Fruit fly (Drosophila melanogaster) whole organism, wandering third instar larva: ENCODE data around the gene CG8539.

Source experiments
- Abd-B ChIP-seq: fragments of >200 bp; optimal IDR thresholded peaks from 2 replicates; lab custom pipeline; 2017; ENCODE audit warnings: missing biosample characterization, missing genetic modification characterization
- CG32264 ChIP-seq: fragments of 200-800 bp; sonication (Bioruptor generic); optimal IDR thresholded peaks from 2 replicates; lab custom pipeline; 2016; ENCODE audit warnings: missing biosample characterization, missing genetic modification characterization
- CrebA ChIP-seq: fragments of 200-800 bp; sonication (Bioruptor generic); optimal IDR thresholded peaks from 2 replicates; lab custom pipeline; 2016; ENCODE audit warnings: missing biosample characterization, mild to moderate bottlenecking, missing genetic modification characterization, borderline replicate concordance
- Dfd ChIP-seq: fragments of >200 bp; optimal IDR thresholded peaks from 2 replicates; lab custom pipeline; 2017; ENCODE audit warnings: missing biosample characterization, missing genetic modification characterization
- GATAd ChIP-seq: sonication (Bioruptor generic); optimal IDR thresholded peaks from 2 replicates; lab custom pipeline; 2016; ENCODE audit warnings: missing biosample characterization, missing genetic modification characterization
- HLH106 ChIP-seq: fragments of 200-800 bp; optimal IDR thresholded peaks from 3 replicates; lab custom pipeline; 2019; ENCODE audit warnings: missing biosample characterization, mild to moderate bottlenecking, missing genetic modification characterization, moderate library complexity
- Hnf4 ChIP-seq: fragments of 200-800 bp; sonication (Bioruptor generic); optimal IDR thresholded peaks from 2 replicates; lab custom pipeline; 2016; ENCODE audit warnings: missing biosample characterization, mild to moderate bottlenecking, missing genetic modification characterization
- Hr83 ChIP-seq: fragments of 200-300 bp; sonication (Bioruptor generic); optimal IDR thresholded peaks from 2 replicates; lab custom pipeline; 2016; ENCODE audit warnings: missing biosample characterization, mild to moderate bottlenecking, missing genetic modification characterization, moderate library complexity; ENCODE audit not compliant: poor library complexity, severe bottlenecking
- Jra ChIP-seq: sonication (Bioruptor generic); optimal IDR thresholded peaks from 2 replicates; lab custom pipeline; 2016; ENCODE audit warnings: missing biosample characterization, missing genetic modification characterization
- Mio ChIP-seq: sonication (Bioruptor generic); optimal IDR thresholded peaks from 2 replicates; lab custom pipeline; 2016; ENCODE audit warnings: missing biosample characterization, missing genetic modification characterization
- Myc ChIP-seq: fragments of >200 bp; optimal IDR thresholded peaks from 2 replicates; lab custom pipeline; 2017
- OdsH ChIP-seq: fragments of 200-800 bp; sonication (Bioruptor generic); optimal IDR thresholded peaks from 2 replicates; lab custom pipeline; 2016; ENCODE audit warnings: missing biosample characterization, mild to moderate bottlenecking, missing genetic modification characterization
- Rel ChIP-seq, 2 experiments: fragments of 200-800 bp; sonication (Bioruptor generic) in 1 of 2; optimal IDR thresholded peaks; 2 replicates in 1 of 2; 3 replicates in 1 of 2; lab custom pipeline; 2016 to 2019; ENCODE audit warnings: mild to moderate bottlenecking in 2 of 2, missing biosample characterization in 2 of 2, missing genetic modification characterization in 2 of 2, moderate library complexity in 1 of 2
- Sp1 ChIP-seq: fragments of 200-800 bp; sonication (Bioruptor generic); optimal IDR thresholded peaks from 3 replicates; lab custom pipeline; 2019; ENCODE audit warnings: missing biosample characterization, mild to moderate bottlenecking, missing genetic modification characterization, moderate library complexity
- br ChIP-seq: fragments of 200-800 bp; sonication (Bioruptor generic); optimal IDR thresholded peaks from 2 replicates; lab custom pipeline; 2016; ENCODE audit warnings: missing biosample characterization, missing genetic modification characterization
- brk ChIP-seq: fragments of 200-800 bp; sonication (Bioruptor generic); optimal IDR thresholded peaks from 2 replicates; lab custom pipeline; 2016; ENCODE audit warnings: missing biosample characterization, mild to moderate bottlenecking, missing genetic modification characterization
- dl ChIP-seq, 2 experiments: fragments of 175-275, 200-275 bp in 1 of 2; fragments of 200-275 bp in 1 of 2; sonication (Bioruptor generic); optimal IDR thresholded peaks; lab custom pipeline; 2018; ENCODE audit warnings: mild to moderate bottlenecking in 2 of 2, missing biosample characterization in 2 of 2, missing genetic modification characterization in 2 of 2, moderate library complexity in 2 of 2; ENCODE audit not compliant: partially characterized antibody in 2 of 2, insufficient read depth in 1 of 2
- dmrt93B ChIP-seq: fragments of 200-800 bp; sonication (Bioruptor generic); optimal IDR thresholded peaks from 2 replicates; lab custom pipeline; 2018; ENCODE audit warnings: missing biosample characterization, mild to moderate bottlenecking, missing genetic modification characterization
- dsf ChIP-seq: sonication (Bioruptor generic); optimal IDR thresholded peaks from 2 replicates; lab custom pipeline; 2016; ENCODE audit warnings: missing biosample characterization, missing genetic modification characterization, borderline replicate concordance
- ey ChIP-seq: fragments of 200-800 bp; sonication (Bioruptor generic); optimal IDR thresholded peaks from 2 replicates; lab custom pipeline; 2016; ENCODE audit warnings: missing biosample characterization, missing genetic modification characterization
- foxo ChIP-seq, 2 experiments: fragments of 200-800 bp; sonication (Bioruptor generic); optimal IDR thresholded peaks; 2 replicates in 1 of 2; 3 replicates in 1 of 2; lab custom pipeline; 2016 to 2017; ENCODE audit warnings: missing biosample characterization in 2 of 2, missing genetic modification characterization in 2 of 2
- fru ChIP-seq: fragments of 200-800 bp; sonication (Bioruptor generic); optimal IDR thresholded peaks from 3 replicates; lab custom pipeline; 2016; ENCODE audit warnings: missing biosample characterization, mild to moderate bottlenecking, missing genetic modification characterization
- h ChIP-seq: fragments of 200-800 bp; sonication (Bioruptor generic); optimal IDR thresholded peaks from 3 replicates; lab custom pipeline; 2016; ENCODE audit warnings: missing biosample characterization, mild to moderate bottlenecking, missing genetic modification characterization
- pan ChIP-seq: fragments of >200 bp; optimal IDR thresholded peaks from 2 replicates; lab custom pipeline; 2017
- psq ChIP-seq: fragments of 200-800 bp; sonication (Bioruptor generic); optimal IDR thresholded peaks from 3 replicates; lab custom pipeline; 2017; ENCODE audit warnings: missing biosample characterization, mild to moderate bottlenecking, missing genetic modification characterization, moderate library complexity
- rgr ChIP-seq: fragments of 200-800 bp; sonication (Bioruptor generic); optimal IDR thresholded peaks from 3 replicates; lab custom pipeline; 2016; ENCODE audit warnings: missing biosample characterization, mild to moderate bottlenecking, missing genetic modification characterization
- sage ChIP-seq: fragments of 200-800 bp; sonication (Bioruptor generic); optimal IDR thresholded peaks from 2 replicates; lab custom pipeline; 2016; ENCODE audit warnings: missing biosample characterization, mild to moderate bottlenecking, missing genetic modification characterization
- tai ChIP-seq: sonication (Bioruptor generic); optimal IDR thresholded peaks from 2 replicates; lab custom pipeline; 2016; ENCODE audit warnings: missing biosample characterization, missing genetic modification characterization
- usp ChIP-seq: fragments of >200 bp; optimal IDR thresholded peaks from 2 replicates; lab custom pipeline; 2017; ENCODE audit warnings: missing biosample characterization, missing genetic modification characterization
- woc ChIP-seq: sonication (Bioruptor generic); optimal IDR thresholded peaks from 2 replicates; lab custom pipeline; 2016; ENCODE audit warnings: missing biosample characterization, mild to moderate bottlenecking, missing genetic modification characterization

Gene CG8539

dm6 chr3L:7530461-7531338 lies 32.1 kb upstream of the CG8539 start:
- TF ChIP-seq h (GFP tag; lab: Kevin White, UChicago) = peak; percentile 44
- TF ChIP-seq tai (GFP tag; lab: Kevin White, UChicago) = peak; percentile 53
- TF ChIP-seq woc (GFP tag; lab: Kevin White, UChicago) = no peak
- TF ChIP-seq dl (GFP tag; optimal IDR thresholded peaks at IDR 0.05; lab: Kevin White, UChicago; ENCODE audit: insufficient read depth in 1 of 2, partially characterized antibody in 2 of 2) = no peak
- peak; percentile 48 for TF ChIP-seq rgr (GFP tag; lab: Kevin White, UChicago)
- peak; percentile 60 for TF ChIP-seq CrebA
- TF ChIP-seq brk = peak; percentile 54
- TF ChIP-seq foxo (GFP tag; optimal IDR thresholded peaks at IDR 0.05; lab: Kevin White, UChicago) = peak in 1 of 2 experiments; percentile 46
- peak; percentile 25 for TF ChIP-seq Hnf4 (GFP tag; lab: Kevin White, UChicago)
- peak; percentile 73 for TF ChIP-seq fru (GFP tag; lab: Kevin White, UChicago)
- TF ChIP-seq Dfd (GFP tag; lab: Kevin White, UChicago) = no peak
- TF ChIP-seq br = peak; percentile 41
- TF ChIP-seq Rel (GFP tag; optimal IDR thresholded peaks at IDR 0.05; lab: Kevin White, UChicago) = no peak
- TF ChIP-seq Rel (tag; optimal IDR thresholded peaks at IDR 0.05; lab: Kevin White, UChicago) = peak; percentile 17
- TF ChIP-seq usp = no peak
- peak; percentile 34 for TF ChIP-seq Hr83
- no peak for TF ChIP-seq Sp1 (GFP tag; lab: Kevin White, UChicago)
- peak; percentile 4 for TF ChIP-seq psq (GFP tag; lab: Kevin White, UChicago)

DNA sequence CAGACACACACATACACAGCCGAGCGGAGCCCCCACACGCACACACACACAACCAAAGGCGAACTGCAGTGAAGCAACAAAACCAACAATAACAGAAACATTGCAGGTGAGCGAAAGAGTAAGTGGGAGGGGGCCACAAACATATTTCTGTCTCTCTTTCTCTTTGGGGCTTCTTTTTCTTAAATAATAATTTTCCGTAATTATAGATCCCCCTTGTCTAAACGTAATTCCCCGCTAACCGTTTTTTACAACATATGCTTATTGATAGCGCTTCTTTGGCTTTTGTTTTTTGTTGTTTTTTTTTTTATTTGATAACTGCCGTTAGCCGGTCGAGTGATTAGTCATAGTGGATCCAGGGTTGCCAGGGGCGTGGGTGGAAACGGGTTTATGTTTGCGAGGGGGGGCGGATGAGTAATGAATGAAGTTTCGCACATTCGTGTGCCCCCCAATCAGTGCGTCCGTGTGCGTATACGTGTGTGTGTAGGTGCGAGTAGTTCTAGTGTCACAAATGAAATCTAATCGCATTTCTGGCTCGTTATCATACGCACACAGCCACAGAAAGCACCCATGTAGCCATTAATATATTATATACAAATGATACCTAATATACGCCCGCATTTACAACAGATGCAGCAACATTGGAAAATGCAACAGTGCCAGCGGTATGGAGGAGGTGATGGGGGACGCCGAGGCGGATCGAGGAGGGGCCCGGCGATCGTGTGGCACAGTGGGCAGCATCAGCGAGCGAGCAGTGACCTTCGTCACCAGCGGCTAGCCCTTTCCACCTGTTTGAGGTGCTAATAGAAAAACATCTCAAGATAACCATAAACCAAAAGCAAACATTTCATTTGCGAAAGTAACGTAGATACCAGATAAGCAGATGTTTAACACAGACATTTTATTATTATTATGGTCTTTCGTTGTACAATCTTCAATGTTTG lies 30.7 kb upstream of the CG8539 start:
- no peak for TF ChIP-seq Mio
- TF ChIP-seq foxo (GFP tag; optimal IDR thresholded peaks at IDR 0.05; lab: Kevin White, UChicago) = peak in 1 of 2 experiments; percentile 65
- no peak for TF ChIP-seq Sp1 (GFP tag; lab: Kevin White, UChicago)
- no peak for TF ChIP-seq Rel (GFP tag; optimal IDR thresholded peaks at IDR 0.05; lab: Kevin White, UChicago)
- peak; percentile 71 for TF ChIP-seq Rel (tag; optimal IDR thresholded peaks at IDR 0.05; lab: Kevin White, UChicago)
- TF ChIP-seq rgr (GFP tag; lab: Kevin White, UChicago) = peak; percentile 48
- peak; percentile 22 for TF ChIP-seq ey (GFP tag; lab: Kevin White, UChicago)
- TF ChIP-seq pan = no peak
- no peak for TF ChIP-seq CG32264 (GFP tag; lab: Kevin White, UChicago)
- TF ChIP-seq h (GFP tag; lab: Kevin White, UChicago) = peak; percentile 46
- TF ChIP-seq Abd-B = no peak
- peak; percentile 47 for TF ChIP-seq OdsH (GFP tag; lab: Kevin White, UChicago)
- no peak for TF ChIP-seq sage (GFP tag; lab: Kevin White, UChicago)
- peak; percentile 21 for TF ChIP-seq HLH106 (tag; lab: Kevin White, UChicago)
- peak; percentile 91 for TF ChIP-seq Jra (GFP tag; lab: Kevin White, UChicago)

DNA sequence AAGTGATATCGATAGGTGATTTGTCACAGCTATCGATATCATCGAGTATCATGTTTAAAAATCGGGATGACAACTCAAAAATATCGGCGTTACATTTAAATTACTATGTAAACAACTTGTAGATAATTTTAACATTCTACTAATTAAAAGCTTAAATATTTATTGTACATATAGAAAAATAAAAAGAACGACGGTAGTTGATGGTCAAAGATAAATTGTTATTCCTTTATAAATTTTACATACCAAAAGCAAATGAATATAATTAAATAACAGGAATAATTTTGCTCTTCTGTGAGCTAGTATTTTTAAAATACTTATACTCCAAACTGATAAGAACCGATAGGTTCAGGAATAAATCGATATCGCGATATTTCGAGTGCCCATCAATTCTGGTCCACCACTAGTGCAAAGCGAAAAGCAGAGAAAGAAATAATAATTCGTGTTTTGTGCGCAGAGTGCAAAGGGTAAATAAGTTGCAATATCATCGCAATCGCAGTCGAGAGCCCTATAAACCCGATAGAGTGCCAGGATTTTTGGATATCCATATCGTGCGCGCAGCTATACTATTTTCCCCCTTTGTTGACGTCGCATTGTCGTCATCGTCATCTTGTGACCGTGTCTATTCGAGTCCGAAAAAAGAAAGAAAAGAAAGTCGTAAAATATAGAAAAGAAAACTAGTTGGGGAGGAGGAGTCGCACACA lies 29.9 kb upstream of the CG8539 start, which contains the start of gene lqf:
Gene lqf (plus strand): TSS at position 401 of the 701 bp plus-strand sequence.
- TF ChIP-seq ey (GFP tag; lab: Kevin White, UChicago) = no peak
- no peak for TF ChIP-seq dmrt93B (GFP tag; lab: Kevin White, UChicago)
- TF ChIP-seq dsf (GFP tag; lab: Kevin White, UChicago) = peak; percentile 12
- TF ChIP-seq psq (GFP tag; lab: Kevin White, UChicago) = peak; percentile 40
- TF ChIP-seq Myc = peak; percentile 38
- peak; percentile 42 for TF ChIP-seq HLH106 (tag; lab: Kevin White, UChicago)
- TF ChIP-seq Mio = no peak
- peak in 1 of 2 experiments; percentile 42 for TF ChIP-seq foxo (GFP tag; optimal IDR thresholded peaks at IDR 0.05; lab: Kevin White, UChicago)
- TF ChIP-seq tai (GFP tag; lab: Kevin White, UChicago) = peak; percentile 66
- no peak for TF ChIP-seq Hnf4 (GFP tag; lab: Kevin White, UChicago)
- TF ChIP-seq brk = peak; percentile 59
- peak; percentile 56 for TF ChIP-seq GATAd (GFP tag; lab: Kevin White, UChicago)
- no peak for TF ChIP-seq CG32264 (GFP tag; lab: Kevin White, UChicago)
- TF ChIP-seq Abd-B = no peak
- TF ChIP-seq h (GFP tag; lab: Kevin White, UChicago) = peak; percentile 14
- TF ChIP-seq Dfd (GFP tag; lab: Kevin White, UChicago) = peak; percentile 26
